Worm (Caenorhabditis elegans): ENCODE data around the gene fipr-9.

- no peak for TF ChIP-seq flt-1 (GFP tag; IDR thresholded peaks at IDR 0.05)
- no peak for TF ChIP-seq T22C8.4 (GFP tag; IDR thresholded peaks at IDR 0.05)
These were observed 16.6 kb upstream of the fipr-9 start, which contains the start of the genes ZK856.19 and ZK856.11 for ce11 chrV:10204863-10205338.

All from whole organism, midembryonic.